Fruit fly (Drosophila melanogaster): Measurements from ENCODE around the gene CG9784.

DNA sequence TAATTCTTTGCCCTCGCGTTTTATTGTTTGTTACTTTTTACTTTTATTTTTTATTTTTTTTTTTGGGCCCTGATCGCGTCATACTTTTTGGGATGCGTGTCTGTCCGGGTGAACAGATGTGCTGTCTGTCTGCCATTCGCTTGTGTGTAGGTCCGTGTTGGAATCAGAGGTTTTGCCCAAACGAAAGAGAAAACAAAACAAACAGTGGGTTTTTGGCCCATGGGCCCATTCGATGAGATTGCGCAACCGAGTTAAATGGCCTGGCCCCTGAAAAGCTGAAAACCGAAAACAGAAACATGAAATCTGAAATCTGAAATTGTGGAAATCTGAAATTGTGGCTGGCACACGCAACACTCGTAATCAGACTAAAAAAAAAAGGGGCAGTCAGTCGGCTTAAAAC is 46.5 kb upstream of the CG9784 start:
- no peak for TF ChIP-seq CG42726 (GFP tag; IDR thresholded peaks at IDR 0.05; ENCODE audit: partially characterized antibody)
- TF ChIP-seq Myb (GFP tag; optimal IDR thresholded peaks at IDR 0.05), result no peak
- TF ChIP-seq insv (GFP tag; optimal IDR thresholded peaks at IDR 0.05), result no peak
- no peak for TF ChIP-seq gcm2 (GFP tag; optimal IDR thresholded peaks at IDR 0.05)
- no peak for TF ChIP-seq usp (GFP tag; optimal IDR thresholded peaks at IDR 0.05)
- TF ChIP-seq wek (GFP tag; optimal IDR thresholded peaks at IDR 0.05), result no peak
- no peak for TF ChIP-seq CG2129 (GFP tag; IDR thresholded peaks at IDR 0.05; ENCODE audit: partially characterized antibody)
- TF ChIP-seq CG13775 (GFP tag; optimal IDR thresholded peaks at IDR 0.05), result no peak
- TF ChIP-seq Elba2 (GFP tag; optimal IDR thresholded peaks at IDR 0.05), result no peak
